Fruit fly (Drosophila melanogaster) whole organism, embryonic: ENCODE data around the gene Elp4.
A peak's percentile ranks its signal among the peaks of the same experiment; 100 is the strongest.

ENCODE experiments used
- CG11456 ChIP-seq: fragments of 200-800 bp; sonication (Bioruptor generic); IDR thresholded peaks from 3 replicates; pipeline ENCODE4 v1.3.6; 2022; ENCODE audit warnings: missing biosample characterization, missing genetic modification characterization
- CG18619 ChIP-seq: fragments of 200-800 bp; sonication (Bioruptor generic); optimal IDR thresholded peaks from 3 replicates; lab custom pipeline; 2017; ENCODE audit warnings: missing biosample characterization, mild to moderate bottlenecking, missing genetic modification characterization
- D19B ChIP-seq: fragments of 200-800 bp; sonication (Bioruptor generic); optimal IDR thresholded peaks from 2 replicates; lab custom pipeline; 2017; ENCODE audit warnings: missing biosample characterization, mild to moderate bottlenecking, missing genetic modification characterization
- Dll ChIP-seq: fragments of 200-800 bp; sonication (Bioruptor generic); IDR thresholded peaks from 4 replicates; pipeline ENCODE4 v1.3.6; 2022; ENCODE audit warnings: missing biosample characterization, missing genetic modification characterization; ENCODE audit not compliant: partially characterized antibody
- Hr39 ChIP-seq: fragments of >200 bp; optimal IDR thresholded peaks from 2 replicates; lab custom pipeline; 2017
- Mrtf ChIP-seq: fragments of 200-800 bp; sonication (Bioruptor generic); IDR thresholded peaks from 3 replicates; pipeline ENCODE4 v1.3.6; 2022; ENCODE audit warnings: missing biosample characterization, missing genetic modification characterization
- caup ChIP-seq: fragments of 200-800 bp; sonication (Bioruptor generic); optimal IDR thresholded peaks from 3 replicates; lab custom pipeline; 2017; ENCODE audit warnings: missing biosample characterization, mild to moderate bottlenecking, missing genetic modification characterization, moderate library complexity; ENCODE audit not compliant: severe bottlenecking
- cg ChIP-seq: fragments of 200-800 bp; sonication (Bioruptor generic); optimal IDR thresholded peaks from 3 replicates; lab custom pipeline; 2019; ENCODE audit warnings: missing biosample characterization, mild to moderate bottlenecking, missing genetic modification characterization, moderate library complexity
- crp ChIP-seq, 2 experiments: fragments of 200-800 bp; sonication (Bioruptor generic); optimal IDR thresholded peaks; 2 replicates in 1 of 2; 3 replicates in 1 of 2; lab custom pipeline; 2017; ENCODE audit warnings: missing biosample characterization in 2 of 2, missing genetic modification characterization in 2 of 2, mild to moderate bottlenecking in 1 of 2, moderate library complexity in 1 of 2
- hbn ChIP-seq: fragments of 200-800 bp; sonication (Bioruptor generic); IDR thresholded peaks from 2 replicates; pipeline ENCODE4 v1.3.6; 2022; ENCODE audit warnings: missing biosample characterization, missing genetic modification characterization; ENCODE audit not compliant: partially characterized antibody
- usp ChIP-seq: fragments of >200 bp; optimal IDR thresholded peaks from 2 replicates; lab custom pipeline; 2017; ENCODE audit warnings: missing biosample characterization, missing genetic modification characterization

DNA sequence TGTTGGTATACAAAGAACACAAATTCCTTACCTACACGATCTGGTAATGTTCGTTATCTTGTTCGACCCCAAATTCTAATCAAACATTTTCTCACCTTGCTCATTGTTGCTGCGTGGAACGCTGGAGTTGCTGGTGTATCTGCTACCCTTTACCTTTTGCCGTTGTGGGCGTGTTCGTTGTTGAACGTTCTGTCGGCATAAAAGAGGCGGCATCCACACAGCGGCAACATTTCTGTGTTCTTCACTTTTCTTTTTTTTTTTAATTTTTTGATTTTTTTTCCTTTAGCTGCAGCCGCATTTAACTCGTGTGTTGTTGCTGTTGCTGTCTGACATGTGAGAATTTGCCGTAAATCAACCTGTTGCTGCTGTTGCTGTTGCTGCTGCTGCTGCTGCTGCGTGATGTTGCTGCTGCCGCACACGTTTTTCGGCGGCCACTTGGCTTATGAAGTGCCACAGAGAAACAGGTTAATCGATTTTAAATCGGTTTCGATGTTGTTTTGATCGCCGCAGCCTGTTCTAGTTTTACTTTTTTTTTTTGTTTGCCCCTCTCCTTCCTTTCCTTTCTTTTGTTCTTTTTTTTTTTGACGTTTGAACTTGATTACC is 34.1 kb upstream of the Elp4 start:
- no peak for TF ChIP-seq usp (GFP tag; lab: Kevin White, UChicago)
- no peak for TF ChIP-seq hbn (GFP tag; lab: Robert Waterston, UW)
- TF ChIP-seq CG11456 (GFP tag; lab: Robert Waterston, UW), result no peak
- TF ChIP-seq D19B, result peak; percentile 54
- no peak for TF ChIP-seq cg (GFP tag; lab: Kevin White, UChicago)
- TF ChIP-seq caup (GFP tag; lab: Kevin White, UChicago), result no peak
- no peak for TF ChIP-seq Dll (GFP tag; lab: Robert Waterston, UW)
- no peak for TF ChIP-seq Mrtf (GFP tag; lab: Robert Waterston, UW)
- peak; percentile 40 for TF ChIP-seq Hr39 (lab: Kevin White, UChicago)
- no peak for TF ChIP-seq crp (GFP tag; optimal IDR thresholded peaks at IDR 0.05; lab: Kevin White, UChicago)
- no peak for TF ChIP-seq CG18619 (GFP tag; lab: Kevin White, UChicago)
